Fruit fly (Drosophila melanogaster) whole organism, embryonic: ENCODE results near the gene Map205.
A peak's percentile ranks its signal among the peaks of the same experiment; 100 is the strongest.

Experiments
- C15 ChIP-seq: fragments of 200-800 bp; sonication (Bioruptor generic); IDR thresholded peaks from 3 replicates; pipeline ENCODE4 v1.3.6; 2022; ENCODE audit warnings: missing biosample characterization, missing genetic modification characterization
- CG15479 ChIP-seq: fragments of 200-800 bp; sonication (Bioruptor generic); optimal IDR thresholded peaks from 3 replicates; lab custom pipeline; 2019; ENCODE audit warnings: missing biosample characterization, mild to moderate bottlenecking, missing genetic modification characterization, moderate library complexity
- CG1647 ChIP-seq: fragments of 200-800 bp; sonication (Bioruptor generic); optimal IDR thresholded peaks from 3 replicates; lab custom pipeline; 2016; ENCODE audit warnings: missing biosample characterization, missing genetic modification characterization
- CG18262 ChIP-seq: fragments of 200-800 bp; optimal IDR thresholded peaks from 3 replicates; lab custom pipeline; 2019; ENCODE audit warnings: missing biosample characterization, mild to moderate bottlenecking, missing genetic modification characterization, moderate library complexity
- CG18764 ChIP-seq: fragments of 200-800 bp; sonication (Bioruptor generic); optimal IDR thresholded peaks from 3 replicates; lab custom pipeline; 2016; ENCODE audit warnings: missing biosample characterization, missing genetic modification characterization
- CG2199 ChIP-seq: fragments of 200-800 bp; sonication (Bioruptor generic); IDR thresholded peaks from 3 replicates; pipeline ENCODE4 v1.3.6; 2022; ENCODE audit warnings: missing biosample characterization, missing genetic modification characterization
- CG2202 ChIP-seq: fragments of 200-800 bp; sonication (Bioruptor generic); optimal IDR thresholded peaks from 2 replicates; lab custom pipeline; 2018; ENCODE audit warnings: missing biosample characterization, mild to moderate bottlenecking, missing genetic modification characterization
- CG2889 ChIP-seq: fragments of 200-800 bp; sonication (Bioruptor generic); IDR thresholded peaks from 3 replicates; pipeline ENCODE4 v1.3.6; 2022; ENCODE audit warnings: missing biosample characterization, missing genetic modification characterization
- CG30403 ChIP-seq: fragments of 200-800 bp; sonication (Bioruptor generic); optimal IDR thresholded peaks from 3 replicates; lab custom pipeline; 2016; ENCODE audit warnings: missing biosample characterization, missing genetic modification characterization
- CG33557 ChIP-seq: fragments of 200-800 bp; sonication (Bioruptor generic); optimal IDR thresholded peaks from 2 replicates; lab custom pipeline; 2019; ENCODE audit warnings: missing biosample characterization, mild to moderate bottlenecking, missing genetic modification characterization, moderate library complexity
- CG4820 ChIP-seq: fragments of 200-800 bp; sonication (Bioruptor generic); optimal IDR thresholded peaks from 3 replicates; lab custom pipeline; 2016; ENCODE audit warnings: missing biosample characterization, missing genetic modification characterization
- CG5180 ChIP-seq: fragments of 200-800 bp; sonication (Bioruptor generic); optimal IDR thresholded peaks from 3 replicates; lab custom pipeline; 2017; ENCODE audit warnings: missing biosample characterization, missing genetic modification characterization, mild to moderate bottlenecking, moderate library complexity, missing genetic modification reagents
- CG5245 ChIP-seq: fragments of 200-800 bp; sonication (Bioruptor generic); optimal IDR thresholded peaks from 3 replicates; lab custom pipeline; 2016; ENCODE audit warnings: missing biosample characterization, missing genetic modification characterization
- CG6175 ChIP-seq: fragments of 200-800 bp; sonication (Bioruptor generic); IDR thresholded peaks from 3 replicates; pipeline ENCODE4 v1.3.6; 2022; ENCODE audit warnings: missing biosample characterization, missing genetic modification characterization
- CG6272 ChIP-seq: fragments of 200-800 bp; sonication (Bioruptor generic); IDR thresholded peaks from 2 replicates; pipeline ENCODE4 v1.3.6; 2022; ENCODE audit warnings: missing biosample characterization, missing genetic modification characterization
- CG7839 ChIP-seq: fragments of 200-800 bp; sonication (Bioruptor generic); optimal IDR thresholded peaks from 3 replicates; lab custom pipeline; 2018; ENCODE audit warnings: missing biosample characterization, mild to moderate bottlenecking, missing genetic modification characterization, moderate library complexity
- CG9797 ChIP-seq: fragments of 200-800 bp; sonication (Bioruptor generic); optimal IDR thresholded peaks from 3 replicates; lab custom pipeline; 2018; ENCODE audit warnings: missing biosample characterization, mild to moderate bottlenecking, missing genetic modification characterization
- CTCF ChIP-seq: fragments of 200-800 bp; sonication (Bioruptor generic); optimal IDR thresholded peaks from 2 replicates; lab custom pipeline; 2017; ENCODE audit warnings: missing biosample characterization, mild to moderate bottlenecking, missing genetic modification characterization, moderate library complexity
- Elba2 ChIP-seq: fragments of 200-800 bp; sonication (Bioruptor generic); optimal IDR thresholded peaks from 3 replicates; lab custom pipeline; 2016; ENCODE audit warnings: missing biosample characterization, missing genetic modification characterization
- HmgD ChIP-seq: fragments of 200-800 bp; sonication (Bioruptor generic); optimal IDR thresholded peaks from 3 replicates; lab custom pipeline; 2016; ENCODE audit warnings: missing biosample characterization, missing genetic modification characterization
- MESR4 ChIP-seq: fragments of 200-800 bp; sonication (Bioruptor generic); optimal IDR thresholded peaks from 2 replicates; lab custom pipeline; 2018; ENCODE audit warnings: missing biosample characterization, mild to moderate bottlenecking, missing genetic modification characterization, moderate library complexity
- Med ChIP-seq: fragments of 200-800 bp; sonication (Bioruptor generic); peaks from one replicate; lab custom pipeline; 2016; ENCODE audit warnings: missing biosample characterization, missing genetic modification characterization, mild to moderate bottlenecking, inconsistent platforms, moderate library complexity
- Myb ChIP-seq: fragments of 200-800 bp; sonication (Bioruptor generic); optimal IDR thresholded peaks from 2 replicates; lab custom pipeline; 2016; ENCODE audit warnings: missing biosample characterization, missing genetic modification characterization
- Opbp ChIP-seq: fragments of 200-800 bp; sonication (Bioruptor generic); IDR thresholded peaks from 3 replicates; pipeline ENCODE4 v1.3.6; 2022; ENCODE audit warnings: missing biosample characterization, missing genetic modification characterization; ENCODE audit not compliant: partially characterized antibody
- Sox102F ChIP-seq: fragments of 200-800 bp; sonication (Bioruptor generic); optimal IDR thresholded peaks from 2 replicates; lab custom pipeline; 2018; ENCODE audit warnings: missing biosample characterization, mild to moderate bottlenecking, missing genetic modification characterization, moderate library complexity
- Spps ChIP-seq: fragments of 200-800 bp; sonication (Bioruptor generic); optimal IDR thresholded peaks from 2 replicates; lab custom pipeline; 2018; ENCODE audit warnings: missing biosample characterization, mild to moderate bottlenecking, missing genetic modification characterization
- Ssrp ChIP-seq: fragments of 200-800 bp; sonication (Bioruptor generic); optimal IDR thresholded peaks from 2 replicates; lab custom pipeline; 2018; ENCODE audit warnings: missing biosample characterization, mild to moderate bottlenecking, missing genetic modification characterization, moderate library complexity
- br ChIP-seq: fragments of >200 bp; optimal IDR thresholded peaks from 2 replicates; lab custom pipeline; 2017
- btn ChIP-seq: fragments of 200-800 bp; sonication (Bioruptor generic); optimal IDR thresholded peaks from 2 replicates; lab custom pipeline; 2016; ENCODE audit warnings: missing biosample characterization, missing genetic modification characterization
- chif ChIP-seq, 2 experiments: fragments of 200-800 bp; sonication (Bioruptor generic); optimal IDR thresholded peaks; 3 replicates each; lab custom pipeline; 2016; ENCODE audit warnings: missing biosample characterization in 2 of 2, missing genetic modification characterization in 2 of 2
- da ChIP-seq: fragments of 200-800 bp; sonication (Bioruptor generic); optimal IDR thresholded peaks from 2 replicates; lab custom pipeline; 2016; ENCODE audit warnings: missing biosample characterization, missing genetic modification characterization
- dati ChIP-seq: fragments of 200-800 bp; sonication (Bioruptor generic); IDR thresholded peaks from 2 replicates; pipeline ENCODE4 v1.3.6; 2022; ENCODE audit warnings: missing biosample characterization, missing genetic modification characterization
- dimm ChIP-seq: fragments of 200-800 bp; sonication (Bioruptor generic); IDR thresholded peaks from 2 replicates; pipeline ENCODE4 v1.3.6; 2022; ENCODE audit warnings: missing biosample characterization, missing genetic modification characterization
- eve ChIP-seq, 2 experiments: fragments of >200 bp; optimal IDR thresholded peaks; 2 replicates each; lab custom pipeline; 2017; ENCODE audit warnings: missing biosample characterization in 2 of 2, missing genetic modification characterization in 2 of 2
- gem ChIP-seq: fragments of 200-800 bp; sonication (Bioruptor generic); optimal IDR thresholded peaks from 2 replicates; lab custom pipeline; 2019; ENCODE audit warnings: missing biosample characterization, mild to moderate bottlenecking, missing genetic modification characterization, moderate library complexity
- gro ChIP-seq: fragments of 200-800 bp; sonication (Bioruptor generic); optimal IDR thresholded peaks from 2 replicates; lab custom pipeline; 2016; ENCODE audit warnings: missing biosample characterization, missing genetic modification characterization
- gsb-n ChIP-seq: fragments of 200-800 bp; sonication (Bioruptor generic); optimal IDR thresholded peaks from 3 replicates; lab custom pipeline; 2018; ENCODE audit warnings: missing biosample characterization, mild to moderate bottlenecking, missing genetic modification characterization
- hkb ChIP-seq, 2 experiments: fragments of 200-800 bp in 1 of 2; fragments of >200 bp in 1 of 2; sonication (Bioruptor generic) in 1 of 2; IDR thresholded peaks in 1 of 2; optimal IDR thresholded peaks in 1 of 2; 2 replicates each; pipeline versions ENCODE4 v1.3.6 to Lab custom; 2017 to 2022; ENCODE audit warnings: missing biosample characterization in 1 of 2, missing genetic modification characterization in 1 of 2
- kah ChIP-seq: fragments of 200-800 bp; sonication (Bioruptor generic); optimal IDR thresholded peaks from 2 replicates; lab custom pipeline; 2018; ENCODE audit warnings: missing biosample characterization, mild to moderate bottlenecking, missing genetic modification characterization
- lilli ChIP-seq: fragments of 200-800 bp; sonication (Bioruptor generic); optimal IDR thresholded peaks from 3 replicates; lab custom pipeline; 2016; ENCODE audit warnings: missing biosample characterization, missing genetic modification characterization
- lmd ChIP-seq: fragments of 200-800 bp; sonication (Bioruptor generic); IDR thresholded peaks from 2 replicates; pipeline ENCODE4 v1.3.6; 2022; ENCODE audit warnings: missing biosample characterization, missing genetic modification characterization
- nmo ChIP-seq: fragments of 200-800 bp; sonication (Bioruptor generic); optimal IDR thresholded peaks from 2 replicates; lab custom pipeline; 2018; ENCODE audit warnings: missing biosample characterization, mild to moderate bottlenecking, missing genetic modification characterization, moderate library complexity
- nom ChIP-seq: fragments of 200-800 bp; sonication (Bioruptor generic); optimal IDR thresholded peaks from 2 replicates; lab custom pipeline; 2017; ENCODE audit warnings: missing biosample characterization, missing genetic modification characterization, mild to moderate bottlenecking, moderate library complexity, missing genetic modification reagents
- pnt ChIP-seq: fragments of 200-800 bp; sonication (Bioruptor generic); optimal IDR thresholded peaks from 3 replicates; lab custom pipeline; 2016; ENCODE audit warnings: missing biosample characterization, missing genetic modification characterization
- ro ChIP-seq: fragments of 200-800 bp; sonication (Bioruptor generic); IDR thresholded peaks from 2 replicates; pipeline ENCODE4 v1.3.6; 2022; ENCODE audit warnings: missing biosample characterization, missing genetic modification characterization
- seq ChIP-seq: fragments of 200-800 bp; sonication (Bioruptor generic); IDR thresholded peaks from 2 replicates; pipeline ENCODE4 v1.3.6; 2022; ENCODE audit warnings: missing biosample characterization, missing genetic modification characterization
- tio ChIP-seq: fragments of 200-800 bp; sonication (Bioruptor generic); optimal IDR thresholded peaks from 2 replicates; lab custom pipeline; 2017; ENCODE audit warnings: missing biosample characterization, missing genetic modification characterization, inconsistent platforms
- ttk ChIP-seq: fragments of 200-800 bp; sonication (Bioruptor generic); IDR thresholded peaks from 2 replicates; pipeline ENCODE4 v2.1.2; 2022; ENCODE audit warnings: missing biosample characterization, missing genetic modification characterization
- vfl ChIP-seq: fragments of 200-800 bp; sonication (Bioruptor generic); optimal IDR thresholded peaks from 2 replicates; lab custom pipeline; 2016; ENCODE audit warnings: missing biosample characterization, missing genetic modification characterization
- wdn ChIP-seq: fragments of 200-800 bp; sonication (Bioruptor generic); IDR thresholded peaks from 2 replicates; pipeline ENCODE4 v1.3.6; 2022; ENCODE audit warnings: missing biosample characterization, missing genetic modification characterization
- zen ChIP-seq: fragments of 200-800 bp; sonication (Bioruptor generic); optimal IDR thresholded peaks from 3 replicates; lab custom pipeline; 2018; ENCODE audit warnings: missing biosample characterization, mild to moderate bottlenecking, missing genetic modification characterization, moderate library complexity
- zen2 ChIP-seq: fragments of 200-800 bp; sonication (Bioruptor generic); IDR thresholded peaks from 3 replicates; pipeline ENCODE4 v1.3.6; 2022; ENCODE audit warnings: missing biosample characterization, missing genetic modification characterization; ENCODE audit not compliant: partially characterized antibody

The Map205 gene

DNA sequence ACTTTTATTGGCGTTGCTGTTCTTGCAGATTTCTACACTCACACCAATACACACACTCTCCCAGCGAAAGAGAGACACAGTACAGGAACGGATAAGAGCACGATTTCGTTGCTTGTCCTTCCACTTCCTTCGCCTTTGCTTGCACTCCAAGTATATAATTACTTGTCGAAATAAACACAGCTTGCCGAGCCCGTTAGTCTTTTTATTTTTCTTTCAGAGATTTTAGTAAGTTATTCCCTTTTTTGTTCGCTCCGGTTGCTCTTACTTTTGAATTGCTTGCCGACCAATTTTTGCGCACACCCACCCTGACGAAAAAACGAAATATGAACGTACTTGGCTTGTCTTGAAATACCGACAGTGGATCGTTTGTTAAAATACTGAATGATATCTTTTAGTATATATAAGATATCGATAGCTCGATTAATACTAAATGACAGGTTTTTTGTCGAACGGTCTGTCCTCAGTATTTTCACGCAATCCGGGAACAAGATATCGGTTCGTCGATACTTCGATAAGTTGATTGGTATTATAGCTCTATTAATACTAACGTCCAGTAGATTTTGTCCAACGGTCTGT is at the start of gene Map205:
Gene Map205, minus strand, starts transcription at position 332 of the 576 bp plus-strand sequence.
- peak; percentile 25 for TF ChIP-seq Elba2 (GFP tag; lab: Kevin White, UChicago)
- TF ChIP-seq zen2 (GFP tag; lab: Robert Waterston, UW): no peak
- TF ChIP-seq gem (tag; lab: Kevin White, UChicago): no peak
- no peak for TF ChIP-seq wdn (GFP tag; lab: Robert Waterston, UW)
- TF ChIP-seq seq: no peak
- TF ChIP-seq CG2889: no peak
- TF ChIP-seq gro: no peak
- no peak for TF ChIP-seq hkb (optimal IDR thresholded peaks at IDR 0.05; lab: Kevin White, UChicago)
- no peak for TF ChIP-seq hkb (GFP tag; IDR thresholded peaks at IDR 0.05; lab: Robert Waterston, UW)
- TF ChIP-seq eve (GFP tag; optimal IDR thresholded peaks at IDR 0.05; lab: Kevin White, UChicago): peak in 1 of 2 experiments; percentile 68
- TF ChIP-seq Opbp (GFP tag; lab: Robert Waterston, UW): no peak
- TF ChIP-seq MESR4 (GFP tag; lab: Kevin White, UChicago): peak; percentile 86
- TF ChIP-seq zen (tag; lab: Kevin White, UChicago): peak; percentile 29
- TF ChIP-seq gsb-n (tag; lab: Kevin White, UChicago): peak; percentile 36
- TF ChIP-seq CG6272 (GFP tag; lab: Robert Waterston, UW): no peak
- TF ChIP-seq dati (GFP tag; lab: Robert Waterston, UW): no peak
- TF ChIP-seq da: no peak
- no peak for TF ChIP-seq CG15479
- TF ChIP-seq Sox102F: no peak
- TF ChIP-seq CG18764 (GFP tag; lab: Kevin White, UChicago): no peak
- TF ChIP-seq nom (GFP tag; lab: Kevin White, UChicago): peak; percentile 73
- peak; percentile 85 for TF ChIP-seq Med (GFP tag; lab: Kevin White, UChicago)
- no peak for TF ChIP-seq vfl (GFP tag; lab: Kevin White, UChicago)
- no peak for TF ChIP-seq HmgD (GFP tag; lab: Kevin White, UChicago)
- TF ChIP-seq CG1647: no peak
- no peak for TF ChIP-seq C15
- TF ChIP-seq Myb: peak; percentile 67
- TF ChIP-seq pnt: no peak
- TF ChIP-seq CG2202 (tag; lab: Kevin White, UChicago): peak; percentile 11
- TF ChIP-seq CG2199: no peak
- TF ChIP-seq CG30403 (GFP tag; lab: Kevin White, UChicago): peak; percentile 23
- no peak for TF ChIP-seq btn
- TF ChIP-seq CG9797 (GFP tag; lab: Kevin White, UChicago): peak; percentile 100
- TF ChIP-seq nmo: peak; percentile 75
- no peak for TF ChIP-seq CG5180 (GFP tag; lab: Kevin White, UChicago)
- no peak for TF ChIP-seq ttk (GFP tag; lab: Robert Waterston, UW)
- TF ChIP-seq CG5245 (GFP tag; lab: Kevin White, UChicago): no peak
- TF ChIP-seq CG33557 (GFP tag; lab: Kevin White, UChicago): peak; percentile 11
- no peak for TF ChIP-seq lmd (GFP tag; lab: Robert Waterston, UW)
- TF ChIP-seq CG6175 (GFP tag; lab: Robert Waterston, UW): no peak
- peak; percentile 23 for TF ChIP-seq CG18262 (tag; lab: Kevin White, UChicago)
- no peak for TF ChIP-seq tio (GFP tag; lab: Kevin White, UChicago)
- no peak for TF ChIP-seq dimm (GFP tag; lab: Robert Waterston, UW)
- no peak for TF ChIP-seq Ssrp (tag; lab: Kevin White, UChicago)
- TF ChIP-seq kah (GFP tag; lab: Kevin White, UChicago): no peak
- peak; percentile 44 for TF ChIP-seq Spps (tag; lab: Kevin White, UChicago)
- no peak for TF ChIP-seq chif (GFP tag; optimal IDR thresholded peaks at IDR 0.05; lab: Kevin White, UChicago)
- no peak for TF ChIP-seq CG4820 (GFP tag; lab: Kevin White, UChicago)
- no peak for TF ChIP-seq CTCF (GFP tag; lab: Kevin White, UChicago)
- TF ChIP-seq lilli (GFP tag; lab: Kevin White, UChicago): no peak
- no peak for TF ChIP-seq CG7839 (tag; lab: Kevin White, UChicago)
- TF ChIP-seq br: no peak
- no peak for TF ChIP-seq ro
